Worm (Caenorhabditis elegans): ENCODE measurements around the gene srg-47.

ce11 chrV:14558757-14559156 lies 2.7 kb upstream of the srg-47 start, which contains the start of gene C53A5.9:
- TF ChIP-seq F10B5.3 (tag; optimal IDR thresholded peaks at IDR 0.05) (no peak), nhr-28 (tag; optimal IDR thresholded peaks at IDR 0.05) (no peak), vab-7 (GFP tag; IDR thresholded peaks at IDR 0.05) (no peak), nhr-76 (tag; optimal IDR thresholded peaks at IDR 0.05) (no peak), dve-1 (tag; optimal IDR thresholded peaks at IDR 0.05; ENCODE audit: insufficient read depth) (no peak), ama-1 (optimal IDR thresholded peaks at IDR 0.05) (no peak), egl-27 (tag; optimal IDR thresholded peaks at IDR 0.05) (no peak), ceh-82 (tag; optimal IDR thresholded peaks at IDR 0.05) (no peak)

Data from whole organism, L4 larva.